Fruit fly (Drosophila melanogaster): Measurements from ENCODE around the gene CG14297.

DNA sequence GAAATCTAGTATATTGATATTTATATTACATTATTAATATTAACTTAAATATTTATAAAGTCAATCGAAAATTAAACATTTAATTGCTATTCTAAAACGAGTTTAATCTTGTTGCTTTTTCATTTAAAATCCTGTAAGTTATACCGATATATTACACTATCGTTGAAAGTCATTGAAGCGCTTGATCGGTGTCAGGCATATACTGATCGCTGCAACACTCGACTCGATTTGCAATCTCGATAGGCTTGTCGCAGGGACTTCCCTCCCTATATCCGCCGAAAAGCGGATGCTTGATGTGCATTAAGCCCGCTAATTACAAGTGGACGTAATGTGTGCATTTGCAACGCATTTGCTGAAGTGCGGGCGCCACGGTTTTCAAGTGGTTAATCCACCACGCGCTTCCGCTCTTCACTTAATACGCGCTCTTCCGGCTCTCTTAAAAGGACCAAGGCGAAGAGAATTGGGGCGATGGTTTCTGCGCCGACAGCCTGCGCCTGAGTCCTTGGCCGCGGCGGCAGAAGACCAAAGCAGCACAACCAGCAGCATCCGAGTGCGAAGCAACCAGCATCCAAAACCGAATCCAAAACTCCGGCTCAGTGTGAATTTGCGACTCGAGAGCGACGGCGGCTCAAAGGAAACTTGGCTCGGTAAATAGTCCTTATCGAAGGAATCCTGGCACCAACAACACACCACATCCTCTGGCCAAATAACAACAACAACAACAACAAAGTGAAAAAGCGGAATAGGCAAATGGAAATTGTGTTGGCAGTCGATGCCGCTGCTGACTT, 31.2 kb downstream of the CG14297 start, which contains the start of gene CG42613:
- no peak for TF ChIP-seq EcR (GFP tag; optimal IDR thresholded peaks at IDR 0.05)
- TF ChIP-seq rn (GFP tag; IDR thresholded peaks at IDR 0.05), result peak; percentile 28; the same call in 1 of the 2 replicates
- TF ChIP-seq CG32121 (GFP tag; IDR thresholded peaks at IDR 0.05), result no peak
- TF ChIP-seq CG15710 (tag; optimal IDR thresholded peaks at IDR 0.05), result no peak
